Fruit fly (Drosophila melanogaster) whole organism, wandering third instar larva: Measurements from ENCODE around the gene CLIP-190.

Source experiments
- Abd-B ChIP-seq: fragments of >200 bp; optimal IDR thresholded peaks from 2 replicates; lab custom pipeline; 2017; ENCODE audit warnings: missing biosample characterization, missing genetic modification characterization
- HLH106 ChIP-seq: fragments of 200-800 bp; optimal IDR thresholded peaks from 3 replicates; lab custom pipeline; 2019; ENCODE audit warnings: missing biosample characterization, mild to moderate bottlenecking, missing genetic modification characterization, moderate library complexity
- psq ChIP-seq: fragments of 200-800 bp; sonication (Bioruptor generic); optimal IDR thresholded peaks from 3 replicates; lab custom pipeline; 2017; ENCODE audit warnings: missing biosample characterization, mild to moderate bottlenecking, missing genetic modification characterization, moderate library complexity
- usp ChIP-seq: fragments of >200 bp; optimal IDR thresholded peaks from 2 replicates; lab custom pipeline; 2017; ENCODE audit warnings: missing biosample characterization, missing genetic modification characterization

DNA sequence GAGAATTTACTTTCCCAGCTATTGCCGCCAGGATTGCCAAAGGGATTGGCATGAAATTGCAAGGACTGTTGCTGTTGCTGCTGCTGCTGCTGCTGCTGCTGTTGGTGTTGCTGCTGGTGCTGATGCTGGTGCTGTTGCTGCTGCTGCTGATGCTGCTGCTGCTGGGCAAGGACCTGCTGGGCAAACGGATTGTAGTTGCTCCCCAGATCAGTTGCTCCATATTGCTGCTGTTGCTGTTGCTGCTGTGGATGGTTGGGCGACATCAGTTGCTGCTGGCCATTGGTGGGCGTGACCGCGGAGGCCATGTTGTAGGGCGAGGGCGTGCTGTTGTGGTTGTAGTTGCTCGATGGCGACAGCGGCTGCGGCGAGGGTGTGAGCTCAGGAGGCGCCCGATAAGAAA, 53.1 kb downstream of the CLIP-190 start:
- no peak for TF ChIP-seq usp
- TF ChIP-seq Abd-B (GFP tag; lab: Kevin White, UChicago) = no peak
- TF ChIP-seq HLH106 (tag; lab: Kevin White, UChicago) = no peak
- TF ChIP-seq psq (GFP tag; lab: Kevin White, UChicago) = no peak
